Worm (Caenorhabditis elegans) whole organism, young adult: Measurements from ENCODE around the gene gpch-1.
"Not testable (repeated sequence)": the region's sequence is repeated elsewhere in the genome, so short reads cannot be mapped to it uniquely, and the experiment has no call there.

ENCODE experiments used
- B0035.1 ChIP-seq: sonication (generic microtip); optimal IDR thresholded peaks from 2 replicates; lab custom pipeline; 2016; ENCODE audit warnings: missing genetic modification characterization, mild to moderate bottlenecking, missing compliant biosample characterization, missing genotype, missing genetic modification reagents
- C06A6.2 ChIP-seq: fragments of 200-800 bp; sonication (Bioruptor generic); conservative IDR thresholded peaks from 2 replicates; pipeline ENCODE4 v1.3.6; 2022; ENCODE audit warnings: missing genetic modification characterization, missing compliant biosample characterization
- C17E4.6 ChIP-seq: fragments of 200-800 bp; sonication (Bioruptor generic); IDR thresholded peaks from 2 replicates; pipeline ENCODE4 v1.3.6; 2022; ENCODE audit warnings: missing genetic modification reagents, missing genetic modification characterization, missing compliant biosample characterization
- F33H1.4 ChIP-seq: fragments of 200-800 bp; sonication (Bioruptor generic); IDR thresholded peaks from 2 replicates; pipeline ENCODE4 v1.3.6; 2022; ENCODE audit warnings: missing genetic modification reagents, missing genetic modification characterization, missing compliant biosample characterization
- K11D2.4 ChIP-seq: fragments of 200-800 bp; sonication (Bioruptor generic); IDR thresholded peaks from 2 replicates; pipeline ENCODE4 v1.3.6; 2022; ENCODE audit warnings: missing genetic modification reagents, missing genetic modification characterization, missing compliant biosample characterization
- K12H6.12 ChIP-seq: fragments of 200-800 bp; sonication (Bioruptor generic); optimal IDR thresholded peaks from 2 replicates; lab custom pipeline; 2018; ENCODE audit warnings: mild to moderate bottlenecking, missing genetic modification characterization, missing compliant biosample characterization
- Y53G8AR.9 ChIP-seq: fragments of 200-800 bp; sonication (Bioruptor generic); conservative IDR thresholded peaks from 2 replicates; pipeline ENCODE4 v1.3.6; 2022; ENCODE audit warnings: missing genetic modification reagents, missing genetic modification characterization, missing compliant biosample characterization
- Y56A3A.18 ChIP-seq: fragments of 200-800 bp; sonication (Bioruptor generic); IDR thresholded peaks from 2 replicates; pipeline ENCODE4 v1.3.6; 2022; ENCODE audit warnings: missing genetic modification reagents, missing genetic modification characterization, missing compliant biosample characterization
- Y79H2A.3 ChIP-seq: fragments of 200-800 bp; sonication (Bioruptor generic); conservative IDR thresholded peaks from 2 replicates; pipeline ENCODE4 v1.3.6; 2022; ENCODE audit warnings: missing genetic modification reagents, missing genetic modification characterization, missing compliant biosample characterization
- Y95B8A.8 ChIP-seq: fragments of 200-800 bp; sonication (Bioruptor generic); IDR thresholded peaks from 2 replicates; pipeline ENCODE4 v1.3.6; 2022; ENCODE audit warnings: missing genetic modification reagents, missing genetic modification characterization, missing compliant biosample characterization
- ZK185.1 ChIP-seq: sonication (generic microtip); optimal IDR thresholded peaks from 2 replicates; lab custom pipeline; 2016; ENCODE audit warnings: mild to moderate bottlenecking, missing genetic modification characterization, missing compliant biosample characterization; ENCODE audit not compliant: poor library complexity, severe bottlenecking
- ama-1 ChIP-seq, 3 experiments: fragments of 150-350 bp in 1 of 3; sonication (generic microtip) in 2 of 3; optimal IDR thresholded peaks; 2 replicates each; lab custom pipeline; 2014 to 2018; ENCODE audit warnings: missing biosample characterization in 2 of 3, missing genetic modification characterization in 2 of 3, missing genetic modification reagents in 2 of 3
- attf-5 ChIP-seq: fragments of 200-800 bp; sonication (Bioruptor generic); optimal IDR thresholded peaks from 2 replicates; lab custom pipeline; 2018; ENCODE audit warnings: mild to moderate bottlenecking, missing genetic modification characterization, missing compliant biosample characterization
- cebp-1 ChIP-seq, 2 experiments: fragments of 200-800 bp in 1 of 2; sonication (Bioruptor generic) in 1 of 2; sonication (generic microtip) in 1 of 2; IDR thresholded peaks in 1 of 2; optimal IDR thresholded peaks in 1 of 2; 2 replicates each; pipeline versions ENCODE4 v1.3.6 to Lab custom; 2017 to 2022; ENCODE audit warnings: missing compliant biosample characterization in 2 of 2, missing genetic modification characterization in 2 of 2, mild to moderate bottlenecking in 1 of 2, missing genetic modification reagents in 1 of 2, moderate library complexity in 1 of 2
- ceh-100 ChIP-seq: fragments of 200-800 bp; sonication (Bioruptor generic); IDR thresholded peaks from 2 replicates; pipeline ENCODE4 v1.3.6; 2022; ENCODE audit warnings: missing genetic modification reagents, missing genetic modification characterization, missing compliant biosample characterization
- ceh-40 ChIP-seq: fragments of 200-800 bp; sonication (Bioruptor generic); IDR thresholded peaks from 2 replicates; pipeline ENCODE4 v1.3.6; 2022; ENCODE audit warnings: missing genetic modification characterization, missing compliant biosample characterization
- ceh-58 ChIP-seq: fragments of 200-800 bp; sonication (Bioruptor generic); IDR thresholded peaks from 2 replicates; pipeline ENCODE4 v1.3.6; 2022; ENCODE audit warnings: missing genetic modification characterization, missing compliant biosample characterization
- die-1 ChIP-seq: sonication (generic microtip); optimal IDR thresholded peaks from 2 replicates; lab custom pipeline; 2016; ENCODE audit warnings: missing genotype, mild to moderate bottlenecking, missing genetic modification characterization, missing compliant biosample characterization
- egl-44 ChIP-seq: fragments of 200-800 bp; sonication (Bioruptor generic); IDR thresholded peaks from 2 replicates; pipeline ENCODE4 v1.3.6; 2022; ENCODE audit warnings: missing genetic modification reagents, missing genetic modification characterization, missing compliant biosample characterization
- egrh-3 ChIP-seq: fragments of 200-800 bp; sonication (Bioruptor generic); IDR thresholded peaks from 2 replicates; pipeline ENCODE4 v1.3.6; 2022; ENCODE audit warnings: missing genetic modification reagents, missing genetic modification characterization, missing compliant biosample characterization
- fkh-3 ChIP-seq: sonication (generic microtip); optimal IDR thresholded peaks from 2 replicates; lab custom pipeline; 2016; ENCODE audit warnings: mild to moderate bottlenecking, missing genetic modification characterization, missing compliant biosample characterization
- gei-17 ChIP-seq: fragments of 200-800 bp; sonication (Bioruptor generic); optimal IDR thresholded peaks from 2 replicates; lab custom pipeline; 2018; ENCODE audit warnings: mild to moderate bottlenecking, missing genetic modification characterization, missing compliant biosample characterization
- hmg-1.2 ChIP-seq: fragments of 200-800 bp; sonication (Bioruptor generic); IDR thresholded peaks from 2 replicates; pipeline ENCODE4 v1.3.6; 2022; ENCODE audit warnings: missing genetic modification reagents, missing genetic modification characterization, missing compliant biosample characterization
- hmg-20 ChIP-seq: fragments of 200-800 bp; sonication (Bioruptor generic); IDR thresholded peaks from 2 replicates; pipeline ENCODE4 v1.3.6; 2022; ENCODE audit warnings: missing genetic modification reagents, missing genetic modification characterization, missing compliant biosample characterization
- lin-26 ChIP-seq: fragments of 200-800 bp; sonication (Bioruptor generic); IDR thresholded peaks from 2 replicates; pipeline ENCODE4 v1.3.6; 2022; ENCODE audit warnings: missing genetic modification reagents, missing genetic modification characterization, missing compliant biosample characterization
- lin-35 ChIP-seq, 3 experiments: fragments of 150-350 bp in 2 of 3; sonication (generic microtip) in 1 of 3; optimal IDR thresholded peaks; 2 replicates each; lab custom pipeline; 2014 to 2018; ENCODE audit warnings: missing biosample characterization in 3 of 3, missing genetic modification characterization in 3 of 3, missing genetic modification reagents in 3 of 3
- lsl-1 ChIP-seq: fragments of 200-800 bp; sonication (Bioruptor generic); optimal IDR thresholded peaks from 2 replicates; lab custom pipeline; 2018; ENCODE audit warnings: mild to moderate bottlenecking, missing genetic modification characterization, moderate library complexity, missing compliant biosample characterization
- madf-6 ChIP-seq: fragments of 200-800 bp; sonication (Bioruptor generic); IDR thresholded peaks from 2 replicates; pipeline ENCODE4 v1.3.6; 2022; ENCODE audit warnings: missing genetic modification reagents, missing genetic modification characterization, missing compliant biosample characterization
- nfyb-1 ChIP-seq: fragments of 200-800 bp; sonication (Bioruptor generic); IDR thresholded peaks from 2 replicates; pipeline ENCODE4 v1.3.6; 2022; ENCODE audit warnings: missing genetic modification reagents, missing genetic modification characterization, missing compliant biosample characterization
- nhr-179 ChIP-seq: sonication (generic microtip); optimal IDR thresholded peaks from 2 replicates; lab custom pipeline; 2016; ENCODE audit warnings: mild to moderate bottlenecking, missing genetic modification characterization, missing compliant biosample characterization
- nhr-80 ChIP-seq: sonication (generic microtip); optimal IDR thresholded peaks from 2 replicates; lab custom pipeline; 2016; ENCODE audit warnings: missing genetic modification characterization, missing compliant biosample characterization
- pbrm-1 ChIP-seq: fragments of 200-800 bp; sonication (Bioruptor generic); IDR thresholded peaks from 2 replicates; pipeline ENCODE4 v1.3.6; 2022; ENCODE audit warnings: missing genetic modification reagents, missing genetic modification characterization, missing compliant biosample characterization
- rcor-1 ChIP-seq: fragments of 200-800 bp; sonication (Bioruptor generic); IDR thresholded peaks from 2 replicates; pipeline ENCODE4 v1.3.6; 2022; ENCODE audit warnings: missing genetic modification reagents, missing genetic modification characterization, missing compliant biosample characterization
- rec-8 ChIP-seq, 2 experiments: sonication (generic microtip); optimal IDR thresholded peaks; 2 replicates each; lab custom pipeline; 2016; ENCODE audit warnings: mild to moderate bottlenecking in 2 of 2, missing genetic modification characterization in 2 of 2, missing genetic modification reagents in 2 of 2, missing genotype in 2 of 2, missing biosample characterization in 1 of 2, missing compliant biosample characterization in 1 of 2, moderate library complexity in 1 of 2
- repo-1 ChIP-seq: sonication (generic microtip); optimal IDR thresholded peaks from 2 replicates; lab custom pipeline; 2017; ENCODE audit warnings: mild to moderate bottlenecking, missing genetic modification characterization, missing compliant biosample characterization
- rpc-1 ChIP-seq, 2 experiments: fragments of 150-350 bp in 1 of 2; sonication (generic microtip) in 1 of 2; optimal IDR thresholded peaks; 2 replicates each; lab custom pipeline; 2014 to 2018; ENCODE audit warnings: missing biosample characterization in 1 of 2, missing genetic modification characterization in 1 of 2, missing genetic modification reagents in 1 of 2, missing genotype in 1 of 2
- snpc-4 ChIP-seq, 5 experiments: fragments of 150-350 bp in 1 of 5; sonication (generic microtip) in 4 of 5; optimal IDR thresholded peaks; 2 replicates each; lab custom pipeline; 2014 to 2018; ENCODE audit warnings: missing genetic modification characterization in 5 of 5, missing biosample characterization in 3 of 5, antibody characterized with exemption in 2 of 5, mild to moderate bottlenecking in 2 of 5, missing compliant biosample characterization in 2 of 5, missing genotype in 2 of 5, moderate library complexity in 2 of 5, missing genetic modification reagents in 1 of 5
- zfh-2 ChIP-seq: fragments of 200-800 bp; sonication (Bioruptor generic); conservative IDR thresholded peaks from 2 replicates; pipeline ENCODE4 v1.3.6; 2022; ENCODE audit warnings: missing genetic modification reagents, missing genetic modification characterization, missing compliant biosample characterization
- zim-3 ChIP-seq: sonication (generic microtip); optimal IDR thresholded peaks from 2 replicates; lab custom pipeline; 2017; ENCODE audit warnings: mild to moderate bottlenecking, missing genetic modification characterization, moderate library complexity, missing compliant biosample characterization
- ztf-26 ChIP-seq: sonication (generic microtip); optimal IDR thresholded peaks from 2 replicates; lab custom pipeline; 2017; ENCODE audit warnings: missing genetic modification characterization, missing compliant biosample characterization
- ztf-28 ChIP-seq: fragments of 200-800 bp; sonication (Bioruptor generic); IDR thresholded peaks from 2 replicates; pipeline ENCODE4 v1.3.6; 2022; ENCODE audit warnings: missing genetic modification reagents, missing genetic modification characterization, missing compliant biosample characterization

gpch-1 gene

DNA sequence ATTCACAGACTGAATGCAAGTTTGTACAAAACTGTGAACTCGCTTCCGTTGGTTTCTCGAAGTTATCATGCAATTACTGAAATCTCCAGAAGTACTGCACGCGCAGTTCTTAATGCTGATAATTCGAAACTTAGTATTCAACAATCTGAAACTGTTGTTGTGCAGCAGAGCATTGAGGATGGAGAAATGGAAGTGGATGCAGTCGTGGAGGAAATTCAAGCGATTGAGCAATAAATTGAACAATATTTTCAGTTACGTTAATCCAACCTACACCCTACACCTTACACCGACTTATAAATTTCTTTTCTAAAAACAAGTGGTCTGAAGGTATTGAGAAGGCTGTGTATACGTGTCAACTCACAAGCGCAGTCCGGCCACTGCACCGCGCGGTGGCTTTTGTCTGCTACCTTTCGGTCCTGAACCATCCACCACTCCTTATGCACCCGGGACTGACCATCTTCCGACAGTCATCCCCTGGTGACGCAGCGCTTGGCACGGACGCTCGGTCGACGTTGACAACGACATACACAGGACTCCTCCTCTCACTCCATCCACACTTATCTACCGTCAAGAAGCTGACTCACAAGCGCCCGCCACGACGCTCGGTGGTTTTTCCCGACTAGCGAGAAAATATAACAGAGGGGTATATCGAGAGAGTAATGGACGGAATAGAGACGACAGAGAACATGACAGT lies 29.6 kb upstream of the gpch-1 start (continued):
- not testable (repeated sequence) for TF ChIP-seq snpc-4 (GFP tag; optimal IDR thresholded peaks at IDR 0.05; lab: Kevin White, UChicago); cebp-1 (GFP tag; IDR thresholded peaks at IDR 0.05; lab: Robert Waterston, UW); ama-1 (optimal IDR thresholded peaks at IDR 0.05; lab: Kevin White, UChicago)
- TF ChIP-seq snpc-4 (tag; optimal IDR thresholded peaks at IDR 0.05; lab: Kevin White, UChicago) (peak in 3 of 4 experiments; percentile 2 to 66 (median 65)), ceh-58 (GFP tag; lab: Robert Waterston, UW) (0 out of 2 replicates have a peak, but pooled peaks have one; percentile 2), ceh-100 (GFP tag; lab: Robert Waterston, UW) (peak; percentile 25), lsl-1 (GFP tag; lab: Kevin White, UChicago) (peak; percentile 34), egrh-3 (GFP tag; lab: Robert Waterston, UW) (peak; percentile 80), rpc-1 (optimal IDR thresholded peaks at IDR 0.05; lab: Kevin White, UChicago) (peak; percentile 63), rpc-1 (tag; optimal IDR thresholded peaks at IDR 0.05; lab: Kevin White, UChicago) (peak; percentile 63), pbrm-1 (GFP tag; lab: Robert Waterston, UW) (peak; percentile 56), ztf-28 (GFP tag; lab: Robert Waterston, UW) (0 out of 2 replicates have a peak, but pooled peaks have one; percentile 39), F33H1.4 (GFP tag; lab: Robert Waterston, UW) (peak; percentile 47), Y56A3A.18 (GFP tag; lab: Robert Waterston, UW) (peak; percentile 59), zfh-2 (GFP tag; lab: Robert Waterston, UW) (peak; percentile 88), nhr-179 (peak; percentile 13), ZK185.1 (tag; lab: Kevin White, UChicago) (peak; percentile 78), hmg-20 (GFP tag; lab: Robert Waterston, UW) (peak; percentile 60), C06A6.2 (GFP tag; lab: Robert Waterston, UW) (peak; percentile 27; the same call in 1 of the 2 replicates), fkh-3 (tag; lab: Kevin White, UChicago) (peak; percentile 63), Y53G8AR.9 (GFP tag; lab: Robert Waterston, UW) (0 out of 2 replicates have a peak, but pooled peaks have one; percentile 24), die-1 (tag; lab: Kevin White, UChicago) (peak; percentile 0), K12H6.12 (peak; percentile 88), cebp-1 (tag; optimal IDR thresholded peaks at IDR 0.05; lab: Kevin White, UChicago) (peak; percentile 54), nhr-80 (tag; lab: Kevin White, UChicago) (peak; percentile 86), ceh-40 (0 out of 2 replicates have a peak, but pooled peaks have one; percentile 33), hmg-1.2 (peak; percentile 76), ztf-26 (tag; lab: Kevin White, UChicago) (peak; percentile 60), C17E4.6 (peak; percentile 17; the same call in 1 of the 2 replicates), zim-3 (tag; lab: Kevin White, UChicago) (peak; percentile 49), Y95B8A.8 (GFP tag; lab: Robert Waterston, UW) (0 out of 2 replicates have a peak, but pooled peaks have one; percentile 20), attf-5 (GFP tag; lab: Kevin White, UChicago) (peak; percentile 10), ama-1 (GFP tag; optimal IDR thresholded peaks at IDR 0.05; lab: Kevin White, UChicago) (peak in 1 of 2 experiments; percentile 25), nfyb-1 (GFP tag; lab: Robert Waterston, UW) (peak; percentile 82; the same call in 1 of the 2 replicates), rec-8 (tag; optimal IDR thresholded peaks at IDR 0.05; lab: Kevin White, UChicago) (peak in 1 of 2 experiments; percentile 8), lin-26 (GFP tag; lab: Robert Waterston, UW) (peak; percentile 72), madf-6 (peak; percentile 28), rcor-1 (peak; percentile 57), Y79H2A.3 (0 out of 2 replicates have a peak, but pooled peaks have one; percentile 10), egl-44 (GFP tag; lab: Robert Waterston, UW) (peak; percentile 76), gei-17 (peak; percentile 38), lin-35 (GFP tag; optimal IDR thresholded peaks at IDR 0.05; lab: Kevin White, UChicago) (peak in 1 of 3 experiments; percentile 59), B0035.1 (tag; lab: Kevin White, UChicago) (peak; percentile 47), repo-1 (tag; lab: Kevin White, UChicago) (peak; percentile 28), K11D2.4 (GFP tag; lab: Robert Waterston, UW) (peak; percentile 76)
